Worm (Caenorhabditis elegans) whole organism, L4/young adult: Measurements from ENCODE around the gene cyp-31A3.

Source experiments
- W03F9.2 ChIP-seq: fragments of 150-350 bp; optimal IDR thresholded peaks from 2 replicates; lab custom pipeline; 2014; ENCODE audit warnings: missing biosample characterization, missing genetic modification characterization
- dao-5 ChIP-seq: sonication (generic microtip); optimal IDR thresholded peaks from 2 replicates; lab custom pipeline; 2016; ENCODE audit warnings: missing genotype, missing genetic modification characterization, moderate library complexity, missing compliant biosample characterization
- him-1 ChIP-seq: sonication (generic microtip); optimal IDR thresholded peaks from 2 replicates; lab custom pipeline; 2016; ENCODE audit warnings: missing genotype, missing genetic modification reagents, missing genetic modification characterization, missing compliant biosample characterization

DNA sequence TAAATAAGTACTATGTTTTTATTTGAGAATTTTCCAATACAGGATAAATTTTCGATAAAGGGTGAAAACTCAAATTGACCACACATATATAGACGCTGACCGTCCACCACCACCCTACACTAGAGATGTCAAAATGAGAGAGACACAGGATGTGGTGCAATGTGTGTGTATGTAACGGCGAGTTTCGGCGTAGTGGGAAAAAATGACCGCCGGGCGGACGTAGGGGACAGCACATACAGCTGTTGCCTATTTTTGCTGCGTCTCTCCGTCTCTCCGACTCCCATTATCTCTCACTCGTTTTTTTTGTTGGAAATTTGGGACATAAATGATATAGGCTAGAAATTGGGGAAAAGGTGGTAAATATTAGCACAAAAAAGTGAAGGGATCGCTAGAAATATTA, 20.3 kb downstream of the cyp-31A3 start:
- TF ChIP-seq him-1 (tag; lab: Kevin White, UChicago) (no peak), dao-5 (no peak), W03F9.2 (no peak)
